Fruit fly (Drosophila melanogaster) whole organism: ENCODE measurements around the gene E2f1.

Experiments
- pan ChIP-seq: fragments of >200 bp; optimal IDR thresholded peaks from 2 replicates; lab custom pipeline; 2017
- usp ChIP-seq: fragments of >200 bp; optimal IDR thresholded peaks from 2 replicates; lab custom pipeline; 2017; ENCODE audit warnings: missing biosample characterization, missing genetic modification characterization, mixed read lengths

DNA sequence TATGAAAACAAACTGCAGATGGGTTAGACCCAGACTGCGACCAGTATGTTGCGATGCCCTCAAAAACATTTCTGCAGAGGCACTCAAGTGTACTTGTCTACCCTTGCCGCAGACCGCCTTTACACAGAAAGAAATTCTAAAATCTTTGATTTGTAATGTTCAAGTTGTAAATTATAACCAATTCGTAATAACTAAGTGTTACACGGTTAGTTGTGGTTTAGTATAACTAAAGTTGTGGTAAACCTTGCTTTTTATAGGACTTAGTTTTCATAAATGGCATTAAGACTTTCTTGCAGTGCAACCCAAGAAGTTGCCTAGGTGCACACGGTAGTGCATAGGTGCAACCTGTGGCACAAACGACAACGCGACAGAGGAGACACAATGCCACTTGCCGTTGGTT lies 21.4 kb upstream of the E2f1 start:
- TF ChIP-seq pan (no peak), usp (GFP tag; lab: Kevin White, UChicago) (no peak)
